Worm (Caenorhabditis elegans) whole organism, L3 larva: ENCODE results near the gene lgc-26.

ENCODE experiments used
- nhr-28 ChIP-seq: fragments of 150-350 bp; optimal IDR thresholded peaks from 2 replicates; lab custom pipeline; 2014; ENCODE audit warnings: missing biosample characterization, missing genetic modification characterization
- unc-39 ChIP-seq: sonication (generic microtip); optimal IDR thresholded peaks from 4 replicates; lab custom pipeline; 2017; ENCODE audit warnings: missing biosample characterization, missing genetic modification characterization

DNA sequence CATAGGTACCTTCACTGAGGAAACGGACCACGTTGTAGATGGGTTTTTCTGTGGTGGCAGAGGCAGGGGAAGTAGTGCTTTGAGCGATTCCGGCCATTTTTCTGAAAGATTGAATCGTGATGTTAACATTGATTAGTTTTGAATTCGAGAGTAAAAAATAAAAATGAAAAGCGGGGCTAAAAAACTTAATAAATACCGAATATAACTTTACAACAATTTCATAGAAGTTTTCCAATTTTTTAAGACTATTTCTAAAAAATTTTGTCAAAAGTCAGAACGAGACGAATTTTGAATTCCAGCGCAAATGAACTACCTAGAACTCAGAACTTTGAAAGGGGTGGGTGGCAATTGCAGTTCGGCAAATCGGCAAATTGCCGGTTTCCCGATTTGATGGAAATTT, 33.5 kb upstream of the lgc-26 start, which contains the start of gene kin-33:
- TF ChIP-seq unc-39 (tag; lab: Kevin White, UChicago) (no peak), nhr-28 (tag; lab: Kevin White, UChicago) (no peak)
